Fruit fly (Drosophila melanogaster): Measurements from ENCODE around the gene spen.

Gene spen

dm6 chr2L:166115-167069 lies 7.6 kb downstream of the spen start (continued):
- TF ChIP-seq gem (tag; optimal IDR thresholded peaks at IDR 0.05): peak; percentile 75
- no peak for TF ChIP-seq CG3847 (GFP tag; IDR thresholded peaks at IDR 0.05)
- TF ChIP-seq Mes4 (GFP tag; optimal IDR thresholded peaks at IDR 0.05): peak; percentile 49
- TF ChIP-seq pho (GFP tag; optimal IDR thresholded peaks at IDR 0.05): peak; percentile 69
- no peak for TF ChIP-seq ranshi (GFP tag; IDR thresholded peaks at IDR 0.05)
- TF ChIP-seq Rx (GFP tag; IDR thresholded peaks at IDR 0.05): no peak
- TF ChIP-seq Nf-YC (tag; optimal IDR thresholded peaks at IDR 0.05): peak; percentile 68
- no peak for TF ChIP-seq peb (GFP tag; IDR thresholded peaks at IDR 0.05)
- peak; percentile 46 for TF ChIP-seq dmrt11E (tag; optimal IDR thresholded peaks at IDR 0.05)
- peak; percentile 100 for TF ChIP-seq CG3407 (GFP tag; optimal IDR thresholded peaks at IDR 0.05)
- TF ChIP-seq Hr3 (GFP tag; optimal IDR thresholded peaks at IDR 0.05): no peak
- TF ChIP-seq Asciz (GFP tag; optimal IDR thresholded peaks at IDR 0.05): peak; percentile 86
- TF ChIP-seq CG1024 (GFP tag; IDR thresholded peaks at IDR 0.05): no peak
- peak; percentile 96 for TF ChIP-seq B-H2 (GFP tag; optimal IDR thresholded peaks at IDR 0.05)
- no peak for TF ChIP-seq trh (GFP tag; optimal IDR thresholded peaks at IDR 0.05)
- no peak for TF ChIP-seq ato (GFP tag; IDR thresholded peaks at IDR 0.05; ENCODE audit: partially characterized antibody)
- TF ChIP-seq Deaf1 (tag; optimal IDR thresholded peaks at IDR 0.05): no peak
- TF ChIP-seq CG2199 (GFP tag; IDR thresholded peaks at IDR 0.05): no peak
- TF ChIP-seq ara (GFP tag; IDR thresholded peaks at IDR 0.05): no peak
- TF ChIP-seq CG6813 (GFP tag; optimal IDR thresholded peaks at IDR 0.05): peak; percentile 91
- no peak for TF ChIP-seq stwl (tag; optimal IDR thresholded peaks at IDR 0.05)
- TF ChIP-seq ci (GFP tag; IDR thresholded peaks at IDR 0.05): no peak
- no peak for TF ChIP-seq Camta (GFP tag; optimal IDR thresholded peaks at IDR 0.05)
- no peak for TF ChIP-seq CG11247 (GFP tag; IDR thresholded peaks at IDR 0.05)
- TF ChIP-seq CG17912 (GFP tag; optimal IDR thresholded peaks at IDR 0.05): peak; percentile 85
- TF ChIP-seq ATbp (GFP tag; optimal IDR thresholded peaks at IDR 0.05): peak; percentile 81
- TF ChIP-seq CG18011 (GFP tag; optimal IDR thresholded peaks at IDR 0.05): peak; percentile 39
- no peak for TF ChIP-seq slp2 (GFP tag; optimal IDR thresholded peaks at IDR 0.05)
- TF ChIP-seq aop (GFP tag; IDR thresholded peaks at IDR 0.05): no peak
- TF ChIP-seq Scr (GFP tag; IDR thresholded peaks at IDR 0.05; ENCODE audit: partially characterized antibody): no peak
- no peak; the same call in 2 of the 3 replicates for TF ChIP-seq CG11093 (GFP tag; IDR thresholded peaks at IDR 0.05)
- TF ChIP-seq CG18764 (GFP tag; optimal IDR thresholded peaks at IDR 0.05): peak; percentile 43
- no peak for TF ChIP-seq gfzf (GFP tag; optimal IDR thresholded peaks at IDR 0.05)
- TF ChIP-seq grn (GFP tag; optimal IDR thresholded peaks at IDR 0.05): peak; percentile 59
- peak; percentile 72 for TF ChIP-seq CG7786 (GFP tag; optimal IDR thresholded peaks at IDR 0.05)
- peak; percentile 74 for TF ChIP-seq Sox100B (GFP tag; optimal IDR thresholded peaks at IDR 0.05)
- TF ChIP-seq Dad (GFP tag; optimal IDR thresholded peaks at IDR 0.05): peak; percentile 2
- peak; percentile 14 for TF ChIP-seq Six4 (GFP tag; optimal IDR thresholded peaks at IDR 0.05)
- TF ChIP-seq CG3995 (GFP tag; optimal IDR thresholded peaks at IDR 0.05): peak; percentile 38
- TF ChIP-seq Dref (GFP tag; IDR thresholded peaks at IDR 0.05): no peak
- TF ChIP-seq BEAF-32 (GFP tag; optimal IDR thresholded peaks at IDR 0.05): no peak
- peak; percentile 85 for TF ChIP-seq MTF-1 (GFP tag; optimal IDR thresholded peaks at IDR 0.05; ENCODE audit: borderline replicate concordance)
- no peak for TF ChIP-seq CG17186 (GFP tag; optimal IDR thresholded peaks at IDR 0.05)
- TF ChIP-seq jing (GFP tag; optimal IDR thresholded peaks at IDR 0.05): no peak
- peak; percentile 91 for TF ChIP-seq CG6765 (GFP tag; optimal IDR thresholded peaks at IDR 0.05)
- TF ChIP-seq ewg (GFP tag; optimal IDR thresholded peaks at IDR 0.05): peak; percentile 12
- TF ChIP-seq CG12104 (GFP tag; optimal IDR thresholded peaks at IDR 0.05): peak; percentile 49
- peak in 1 of 2 experiments; percentile 61 for TF ChIP-seq Eip74EF (GFP tag; optimal IDR thresholded peaks at IDR 0.05)
